Fruit fly (Drosophila melanogaster): ENCODE measurements around the gene sstn.

DNA sequence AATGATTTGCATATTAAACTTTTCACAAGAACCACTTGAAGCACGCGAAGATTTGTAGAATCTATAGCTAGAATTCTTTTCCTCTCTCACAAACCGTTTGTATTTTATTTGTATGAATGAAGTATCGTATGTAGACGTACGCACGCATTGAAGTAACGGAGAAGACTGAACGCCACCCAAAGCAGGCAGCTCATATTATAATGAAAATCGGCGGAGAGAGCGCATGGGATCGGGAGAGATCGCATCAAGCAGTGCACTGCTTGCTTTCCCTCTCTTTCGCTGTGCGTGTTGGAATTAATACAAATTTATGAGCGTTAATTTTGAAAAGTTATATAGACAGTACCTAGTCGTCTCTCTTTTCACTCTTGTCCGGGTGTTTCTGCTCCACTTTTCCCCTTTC lies 15.2 kb downstream of the sstn start:
- TF ChIP-seq EcR (GFP tag; optimal IDR thresholded peaks at IDR 0.05) (no peak), CG17806 (tag; optimal IDR thresholded peaks at IDR 0.05) (no peak), CG12605 (GFP tag; IDR thresholded peaks at IDR 0.05) (peak; percentile 35), CG8301 (tag; optimal IDR thresholded peaks at IDR 0.05) (no peak), Snoo (tag; optimal IDR thresholded peaks at IDR 0.05) (no peak), CG13204 (GFP tag; optimal IDR thresholded peaks at IDR 0.05) (no peak), Pif1A (GFP tag; optimal IDR thresholded peaks at IDR 0.05) (no peak), Ets98B (GFP tag; IDR thresholded peaks at IDR 0.05) (peak; percentile 27; the same call in 1 of the 2 replicates), fd96Ca (GFP tag; IDR thresholded peaks at IDR 0.05) (no peak), CG8159 (tag; optimal IDR thresholded peaks at IDR 0.05) (no peak), CG32121 (GFP tag; IDR thresholded peaks at IDR 0.05) (peak; percentile 9; the same call in 1 of the 2 replicates), CG14655 (GFP tag; optimal IDR thresholded peaks at IDR 0.05) (no peak), Pif1B (GFP tag; optimal IDR thresholded peaks at IDR 0.05) (no peak), D1 (tag; optimal IDR thresholded peaks at IDR 0.05) (no peak)
